Worm (Caenorhabditis elegans) whole organism, L4/young adult: ENCODE results near the gene eak-7.

Source experiments
- dao-5 ChIP-seq: sonication (generic microtip); optimal IDR thresholded peaks from 2 replicates; lab custom pipeline; 2016; ENCODE audit warnings: missing genotype, missing genetic modification characterization, moderate library complexity, missing compliant biosample characterization
- him-1 ChIP-seq: sonication (generic microtip); optimal IDR thresholded peaks from 2 replicates; lab custom pipeline; 2016; ENCODE audit warnings: missing genotype, missing genetic modification reagents, missing genetic modification characterization, missing compliant biosample characterization

DNA sequence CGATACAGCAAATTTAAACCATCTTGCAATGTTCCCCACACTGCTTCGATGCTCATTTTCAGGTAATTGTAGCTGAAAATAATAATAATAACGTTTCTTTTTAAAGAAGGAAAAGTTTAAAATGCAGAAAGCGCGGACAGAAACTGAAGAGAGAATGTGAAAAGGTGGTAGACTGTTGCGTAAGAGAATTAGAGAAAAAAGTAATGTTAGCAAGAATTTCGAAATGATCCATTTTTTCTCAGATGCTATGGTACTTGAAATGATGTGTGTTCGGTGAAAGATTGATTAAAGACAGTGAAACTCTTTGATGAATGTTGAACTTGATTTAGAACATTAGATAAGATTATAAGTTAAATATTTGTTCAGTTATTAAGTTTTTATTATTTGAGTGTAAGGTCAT is 24.6 kb upstream of the eak-7 start, which contains the start of gene cul-6:
- no peak for TF ChIP-seq dao-5 (tag; lab: Kevin White, UChicago)
- no peak for TF ChIP-seq him-1 (tag; lab: Kevin White, UChicago)
